Worm (Caenorhabditis elegans) whole organism, L4 larva: ENCODE measurements around the gene F36G9.7.

ENCODE experiments used
- ceh-28 ChIP-seq: fragments of 150-350 bp; optimal IDR thresholded peaks from 2 replicates; lab custom pipeline; 2014; ENCODE audit warnings: missing biosample characterization, missing genetic modification reagents, missing genetic modification characterization
- cey-2 ChIP-seq: sonication (generic microtip); optimal IDR thresholded peaks from 3 replicates; lab custom pipeline; 2017; ENCODE audit warnings: missing genetic modification characterization, mild to moderate bottlenecking, missing compliant biosample characterization, antibody characterized with exemption, borderline replicate concordance; ENCODE audit not compliant: insufficient read depth
- daf-12 ChIP-seq: fragments of 150-350 bp; optimal IDR thresholded peaks from 2 replicates; lab custom pipeline; 2014; ENCODE audit warnings: missing biosample characterization, missing genetic modification reagents, missing genetic modification characterization
- fkh-10 ChIP-seq: fragments of 150-350 bp; optimal IDR thresholded peaks from 2 replicates; lab custom pipeline; 2014; ENCODE audit warnings: missing biosample characterization, missing genetic modification reagents, missing genetic modification characterization
- mdl-1 ChIP-seq, 2 experiments: fragments of 150-350 bp in 1 of 2; sonication (generic microtip) in 1 of 2; optimal IDR thresholded peaks; 2 replicates each; lab custom pipeline; 2014 to 2017; ENCODE audit warnings: missing biosample characterization in 2 of 2, missing genetic modification characterization in 2 of 2
- nhr-28 ChIP-seq: fragments of 150-350 bp; optimal IDR thresholded peaks from 2 replicates; lab custom pipeline; 2014; ENCODE audit warnings: missing biosample characterization, missing genetic modification characterization
- nhr-76 ChIP-seq: fragments of 150-350 bp; optimal IDR thresholded peaks from 2 replicates; lab custom pipeline; 2014; ENCODE audit warnings: missing biosample characterization, missing genetic modification characterization
- saeg-2 ChIP-seq: fragments of 200-800 bp; sonication (Bioruptor generic); IDR thresholded peaks from 2 replicates; pipeline ENCODE4 v1.3.6; 2022; ENCODE audit warnings: missing genetic modification reagents, missing genetic modification characterization, missing compliant biosample characterization
- snpc-4 ChIP-seq: fragments of 150-350 bp; optimal IDR thresholded peaks from 2 replicates; lab custom pipeline; 2014; ENCODE audit warnings: missing biosample characterization, missing genetic modification characterization
- zfp-2 ChIP-seq: sonication (generic microtip); optimal IDR thresholded peaks from 2 replicates; lab custom pipeline; 2016; ENCODE audit warnings: mild to moderate bottlenecking, missing genetic modification characterization, missing compliant biosample characterization
- ztf-11 ChIP-seq: fragments of 150-350 bp; optimal IDR thresholded peaks from 2 replicates; lab custom pipeline; 2014; ENCODE audit warnings: missing biosample characterization, missing genetic modification characterization

DNA sequence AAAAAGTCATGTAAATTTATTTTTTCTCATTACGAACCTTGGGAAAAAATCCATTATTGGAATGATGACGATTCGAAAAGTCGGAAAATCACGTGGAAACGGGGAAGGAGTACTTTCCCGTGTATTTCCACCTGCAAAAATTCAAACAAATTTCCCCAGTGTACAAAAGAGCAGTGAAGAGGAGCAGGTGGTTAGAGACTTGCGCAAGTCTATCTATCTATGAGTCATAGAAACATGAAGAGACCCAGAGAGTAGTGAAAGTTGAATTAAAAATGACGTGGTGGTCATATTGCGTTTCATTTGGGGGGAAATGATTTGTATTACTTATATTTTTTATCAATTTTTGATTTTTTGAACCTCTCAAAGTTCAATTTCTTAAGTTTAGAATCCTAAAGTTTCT lies 30.9 kb upstream of the F36G9.7 start, which contains the start of gene nhr-50:
- TF ChIP-seq zfp-2 (tag; lab: Kevin White, UChicago): no peak
- TF ChIP-seq snpc-4: no peak
- peak; percentile 1 to 73 for TF ChIP-seq mdl-1 (tag; optimal IDR thresholded peaks at IDR 0.05; lab: Kevin White, UChicago)
- TF ChIP-seq nhr-28 (tag; lab: Kevin White, UChicago): peak; percentile 67
- no peak for TF ChIP-seq ztf-11 (tag; lab: Kevin White, UChicago)
- no peak for TF ChIP-seq daf-12 (tag; lab: Kevin White, UChicago)
- no peak for TF ChIP-seq ceh-28 (tag; lab: Kevin White, UChicago)
- no peak for TF ChIP-seq saeg-2 (GFP tag; lab: Robert Waterston, UW)
- TF ChIP-seq fkh-10: no peak
- no peak for TF ChIP-seq cey-2 (tag; lab: Kevin White, UChicago)
- no peak for TF ChIP-seq nhr-76 (tag; lab: Kevin White, UChicago)
